Worm (Caenorhabditis elegans) whole organism, L1 larva: ENCODE data around the gene skat-1.

Experiments used
- ets-5 ChIP-seq: fragments of 200-800 bp; sonication (Bioruptor generic); IDR thresholded peaks from 2 replicates; pipeline ENCODE4 v1.3.6; 2022; ENCODE audit warnings: missing genetic modification characterization, missing compliant biosample characterization
- fkh-10 ChIP-seq: sonication (generic microtip); optimal IDR thresholded peaks from 2 replicates; lab custom pipeline; 2017; ENCODE audit warnings: missing biosample characterization, missing genetic modification reagents, missing genetic modification characterization
- mdl-1 ChIP-seq, 2 experiments: fragments of 150-350 bp; optimal IDR thresholded peaks; 2 replicates each; lab custom pipeline; 2014 to 2017; ENCODE audit warnings: missing biosample characterization in 2 of 2, missing genetic modification characterization in 2 of 2, inconsistent platforms in 1 of 2
- nhr-11 ChIP-seq: fragments of 150-350 bp; optimal IDR thresholded peaks from 2 replicates; lab custom pipeline; 2014; ENCODE audit warnings: missing biosample characterization, missing genetic modification characterization
- pqm-1 ChIP-seq: sonication (generic microtip); optimal IDR thresholded peaks from 3 replicates; lab custom pipeline; 2017; ENCODE audit warnings: missing biosample characterization, missing genetic modification characterization

ce11 chrIII:9007183-9007582 is 10.6 kb upstream of the skat-1 start:
- TF ChIP-seq mdl-1 (tag; optimal IDR thresholded peaks at IDR 0.05; lab: Kevin White, UChicago), result no peak
- no peak for TF ChIP-seq fkh-10 (GFP tag; lab: Kevin White, UChicago)
- no peak for TF ChIP-seq nhr-11
- no peak for TF ChIP-seq pqm-1 (tag; lab: Kevin White, UChicago)
- no peak for TF ChIP-seq ets-5 (GFP tag; lab: Robert Waterston, UW)
